Worm (Caenorhabditis elegans): ENCODE measurements around the gene swt-5.

- TF ChIP-seq lsy-2 (tag; optimal IDR thresholded peaks at IDR 0.05) (no peak), hlh-1 (tag; optimal IDR thresholded peaks at IDR 0.05) (no peak), elt-1 (tag; optimal IDR thresholded peaks at IDR 0.05; ENCODE audit: borderline replicate concordance, insufficient read depth) (no peak), pha-4 (tag; optimal IDR thresholded peaks at IDR 0.05) (no peak), ztf-11 (tag; optimal IDR thresholded peaks at IDR 0.05) (no peak), nhr-28 (tag; optimal IDR thresholded peaks at IDR 0.05) (no peak), mep-1 (tag; optimal IDR thresholded peaks at IDR 0.05) (no peak), unc-62 (GFP tag; optimal IDR thresholded peaks at IDR 0.05) (no peak), blmp-1 (tag; optimal IDR thresholded peaks at IDR 0.05) (no peak), nhr-237 (tag; optimal IDR thresholded peaks at IDR 0.05) (no peak), snpc-4 (tag; optimal IDR thresholded peaks at IDR 0.05) (no peak), unc-39 (tag; optimal IDR thresholded peaks at IDR 0.05) (no peak), nhr-76 (tag; optimal IDR thresholded peaks at IDR 0.05) (no peak)
Measured at ce11 chrV:9536505-9536904, 35.3 kb downstream of the swt-5 start, which contains the start of gene C50F4.4.
